Fruit fly (Drosophila melanogaster) whole organism: ENCODE data around the gene CG3434.

Experiments
- CG8478 ChIP-seq: fragments of >200 bp; optimal IDR thresholded peaks from 2 replicates; lab custom pipeline; 2018; ENCODE audit warnings: inconsistent platforms
- Dll ChIP-seq: fragments of >200 bp; optimal IDR thresholded peaks from 2 replicates; lab custom pipeline; 2017
- EcR ChIP-seq, 2 experiments: fragments of >200 bp; optimal IDR thresholded peaks; 2 replicates each; lab custom pipeline; 2017; ENCODE audit warnings: missing biosample characterization in 2 of 2, missing genetic modification characterization in 2 of 2, missing genetic modification reagents in 2 of 2
- pan ChIP-seq: fragments of >200 bp; optimal IDR thresholded peaks from 2 replicates; lab custom pipeline; 2017
- psq ChIP-seq: fragments of >200 bp; optimal IDR thresholded peaks from 2 replicates; lab custom pipeline; 2017
- usp ChIP-seq: fragments of >200 bp; optimal IDR thresholded peaks from 2 replicates; lab custom pipeline; 2017; ENCODE audit warnings: missing biosample characterization, missing genetic modification characterization, mixed read lengths

DNA sequence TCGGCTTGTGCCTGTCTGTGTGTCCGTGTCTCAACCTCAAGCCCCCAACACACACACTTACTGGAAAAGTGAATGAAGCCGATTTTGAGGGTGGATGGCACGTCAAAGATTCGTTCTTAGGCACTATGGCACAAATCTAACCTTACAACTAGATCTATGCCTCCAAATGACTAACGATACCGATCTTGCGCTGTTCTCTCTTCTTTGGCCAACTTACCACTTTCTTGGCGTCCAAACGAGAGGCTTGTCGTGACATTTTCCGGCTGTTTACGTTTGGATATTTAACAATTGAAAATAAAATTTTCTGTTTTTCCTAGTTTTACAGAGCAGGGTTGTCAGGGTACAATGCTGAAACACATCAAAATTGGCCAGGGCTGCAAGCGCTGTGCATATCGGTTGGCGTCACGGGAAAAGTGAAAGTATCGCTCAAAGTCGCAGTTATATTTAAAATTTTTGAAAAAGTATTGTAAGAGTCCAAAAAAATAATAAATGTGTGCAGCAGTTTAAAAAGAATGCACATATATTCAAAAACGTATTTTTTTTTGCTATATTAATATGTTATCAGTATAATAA lies 18.6 kb downstream of the CG3434 start, which contains the start of the genes Bet3 and Nf-YA:
- TF ChIP-seq usp: no peak
- TF ChIP-seq EcR (GFP tag; optimal IDR thresholded peaks at IDR 0.05; lab: Kevin White, UChicago): no peak
- no peak for TF ChIP-seq Dll (lab: Kevin White, UChicago)
- no peak for TF ChIP-seq pan
- TF ChIP-seq CG8478 (lab: Kevin White, UChicago): no peak
- TF ChIP-seq psq: no peak
